Fruit fly (Drosophila melanogaster): Measurements from ENCODE around the gene CG33920.

CG33920 gene

DNA sequence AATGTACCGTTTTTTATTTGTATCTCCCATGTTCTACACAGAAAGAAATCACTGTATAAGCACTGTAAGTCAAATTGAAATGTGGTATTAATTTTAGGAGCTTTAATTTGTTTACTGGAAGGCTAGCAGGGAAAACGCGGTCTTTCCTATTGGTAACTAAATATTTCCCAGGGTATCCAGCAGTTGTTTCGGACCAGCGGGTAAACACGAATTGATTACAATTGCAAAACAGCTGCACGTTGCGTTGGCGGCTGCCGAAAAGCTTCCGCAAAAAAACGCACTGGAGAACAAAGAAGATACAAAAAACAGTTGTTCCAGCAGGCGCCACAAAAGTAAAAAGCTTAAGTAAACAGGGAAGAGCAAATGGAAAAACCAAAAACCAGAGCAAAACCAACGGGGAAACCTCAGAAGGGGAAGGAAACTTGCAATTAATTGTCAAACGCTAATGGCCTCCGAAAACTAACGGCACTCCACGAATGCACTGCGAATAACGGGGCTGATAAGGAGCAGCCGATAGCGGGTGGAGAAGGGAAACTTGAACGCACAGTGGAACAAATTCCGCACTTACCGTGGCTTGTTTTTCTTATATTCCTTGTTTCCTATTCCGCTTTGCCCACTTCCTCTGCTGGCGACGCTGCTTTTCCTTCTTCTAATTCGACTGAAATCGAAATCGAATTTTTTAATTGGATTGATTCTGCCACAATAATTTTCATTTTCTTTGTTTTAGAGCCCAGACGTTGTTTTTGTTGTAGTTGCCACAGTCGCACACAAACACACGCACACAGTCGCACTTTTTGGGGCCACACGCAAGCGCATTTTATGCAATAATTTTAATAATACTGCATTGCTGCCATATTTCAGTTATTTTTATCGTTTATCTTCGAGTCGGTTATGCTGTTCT is 15.2 kb upstream of the CG33920 start (continued):
- TF ChIP-seq gsb-n (tag; optimal IDR thresholded peaks at IDR 0.05) (peak; percentile 34), CG8089 (GFP tag; optimal IDR thresholded peaks at IDR 0.05) (peak; percentile 31), HmgZ (tag; optimal IDR thresholded peaks at IDR 0.05) (peak; percentile 11), Vsx1 (GFP tag; optimal IDR thresholded peaks at IDR 0.05) (no peak), Side (GFP tag; optimal IDR thresholded peaks at IDR 0.05) (no peak), lov (optimal IDR thresholded peaks at IDR 0.05) (no peak), lov (GFP tag; IDR thresholded peaks at IDR 0.05) (0 out of 3 replicates have a peak, but pooled peaks have one; percentile 51), CG2712 (tag; optimal IDR thresholded peaks at IDR 0.05) (peak; percentile 8), Myb (GFP tag; optimal IDR thresholded peaks at IDR 0.05) (no peak), Hr51 (GFP tag; optimal IDR thresholded peaks at IDR 0.05) (peak; percentile 18 to 59), CG10543 (GFP tag; optimal IDR thresholded peaks at IDR 0.05) (peak; percentile 11), kay (GFP tag; optimal IDR thresholded peaks at IDR 0.05) (no peak), pnt (GFP tag; optimal IDR thresholded peaks at IDR 0.05) (no peak), tup (GFP tag; optimal IDR thresholded peaks at IDR 0.05) (peak; percentile 40), p53 (GFP tag; optimal IDR thresholded peaks at IDR 0.05) (peak; percentile 41), br (optimal IDR thresholded peaks at IDR 0.05) (no peak), CG7357 (GFP tag; IDR thresholded peaks at IDR 0.05) (0 out of 3 replicates have a peak, but pooled peaks have one; percentile 10), MBD-R2 (GFP tag; IDR thresholded peaks at IDR 0.05) (no peak), Jarid2 (GFP tag; optimal IDR thresholded peaks at IDR 0.05) (no peak), HHEX (GFP tag; optimal IDR thresholded peaks at IDR 0.05) (peak; percentile 60), lilli (GFP tag; optimal IDR thresholded peaks at IDR 0.05) (peak; percentile 25), CG17802 (tag; optimal IDR thresholded peaks at IDR 0.05) (peak; percentile 20), tna (GFP tag; IDR thresholded peaks at IDR 0.05; ENCODE audit: partially characterized antibody) (no peak), MESR4 (GFP tag; optimal IDR thresholded peaks at IDR 0.05) (no peak), Lpt (GFP tag; optimal IDR thresholded peaks at IDR 0.05) (no peak), CoRest (tag; optimal IDR thresholded peaks at IDR 0.05) (peak; percentile 14), cg (GFP tag; optimal IDR thresholded peaks at IDR 0.05) (no peak), kni (GFP tag; optimal IDR thresholded peaks at IDR 0.05) (no peak), Rfx (GFP tag; IDR thresholded peaks at IDR 0.05) (0 out of 2 replicates have a peak, but pooled peaks have one; percentile 32), HLH3B (GFP tag; IDR thresholded peaks at IDR 0.05) (peak; percentile 50; the same call in 1 of the 2 replicates), nerfin-1 (tag; optimal IDR thresholded peaks at IDR 0.05) (no peak), fd3F (GFP tag; optimal IDR thresholded peaks at IDR 0.05) (peak; percentile 19), hkb (optimal IDR thresholded peaks at IDR 0.05) (no peak), hkb (GFP tag; IDR thresholded peaks at IDR 0.05) (peak; percentile 59), CG6765 (GFP tag; optimal IDR thresholded peaks at IDR 0.05) (peak; percentile 36), ham (GFP tag; IDR thresholded peaks at IDR 0.05) (no peak), peb (GFP tag; IDR thresholded peaks at IDR 0.05) (peak; percentile 33; the same call in 1 of the 2 replicates), CG6689 (GFP tag; IDR thresholded peaks at IDR 0.05) (peak; percentile 63), pum (GFP tag; optimal IDR thresholded peaks at IDR 0.05) (peak; percentile 7), CG9817 (tag; optimal IDR thresholded peaks at IDR 0.05) (peak; percentile 23), CG8388 (GFP tag; optimal IDR thresholded peaks at IDR 0.05) (peak; percentile 44), sr (GFP tag; IDR thresholded peaks at IDR 0.05) (peak; percentile 40; the same call in 1 of the 3 replicates), nom (GFP tag; optimal IDR thresholded peaks at IDR 0.05) (no peak), CG11696 (GFP tag; IDR thresholded peaks at IDR 0.05) (peak; percentile 34; the same call in 1 of the 2 replicates), ara (GFP tag; IDR thresholded peaks at IDR 0.05) (peak; percentile 67), chif (GFP tag; optimal IDR thresholded peaks at IDR 0.05) (peak in 1 of 2 experiments; percentile 9), Pdp1 (GFP tag; optimal IDR thresholded peaks at IDR 0.05) (peak; percentile 23 to 86), tx (GFP tag; optimal IDR thresholded peaks at IDR 0.05) (no peak), CG5245 (GFP tag; optimal IDR thresholded peaks at IDR 0.05) (no peak)

All from whole organism, embryonic.